Worm (Caenorhabditis elegans) whole organism, mixed stage, embryonic: ENCODE data around the gene Y110A2AL.4.

ENCODE experiments used
- ceh-43 ChIP-seq: fragments of 200-800 bp; sonication (Bioruptor generic); optimal IDR thresholded peaks from 2 replicates; lab custom pipeline; 2018; ENCODE audit warnings: mild to moderate bottlenecking, missing genetic modification characterization, moderate library complexity, missing compliant biosample characterization
- lin-13 ChIP-seq: fragments of 150-350 bp; optimal IDR thresholded peaks from 2 replicates; lab custom pipeline; 2014; ENCODE audit warnings: missing biosample characterization, missing genetic modification characterization
- mep-1 ChIP-seq: fragments of 150-350 bp; optimal IDR thresholded peaks from 2 replicates; lab custom pipeline; 2017; ENCODE audit warnings: missing biosample characterization, missing genetic modification reagents, missing genetic modification characterization, inconsistent platforms
- nhr-237 ChIP-seq: fragments of 150-350 bp; optimal IDR thresholded peaks from 2 replicates; lab custom pipeline; 2014; ENCODE audit warnings: missing biosample characterization, missing genetic modification characterization
- pha-4 ChIP-seq: fragments of 150-350 bp; optimal IDR thresholded peaks from 2 replicates; lab custom pipeline; 2018; ENCODE audit warnings: missing biosample characterization, missing genetic modification reagents, missing genetic modification characterization
- snpc-4 ChIP-seq: fragments of 150-350 bp; optimal IDR thresholded peaks from 2 replicates; lab custom pipeline; 2014; ENCODE audit warnings: missing biosample characterization, missing genetic modification characterization
- zip-8 ChIP-seq: fragments of 150-350 bp; optimal IDR thresholded peaks from 2 replicates; lab custom pipeline; 2014; ENCODE audit warnings: missing biosample characterization, missing genetic modification characterization

ce11 chrII:2846552-2846951, 7.4 kb downstream of the Y110A2AL.4 start:
- no peak for TF ChIP-seq mep-1 (tag; lab: Kevin White, UChicago)
- no peak for TF ChIP-seq nhr-237 (tag; lab: Kevin White, UChicago)
- TF ChIP-seq lin-13 (tag; lab: Kevin White, UChicago): no peak
- no peak for TF ChIP-seq snpc-4
- TF ChIP-seq pha-4: no peak
- TF ChIP-seq ceh-43 (GFP tag; lab: Kevin White, UChicago): no peak
- no peak for TF ChIP-seq zip-8 (tag; lab: Kevin White, UChicago)
